Worm (Caenorhabditis elegans) whole organism, L1 larva: ENCODE measurements around the gene dpy-23.
A peak's percentile ranks its signal among the peaks of the same experiment; 100 is the strongest.

ENCODE experiments used
- C34B4.2 ChIP-seq: sonication (generic microtip); optimal IDR thresholded peaks from 2 replicates; lab custom pipeline; 2017; ENCODE audit warnings: mild to moderate bottlenecking, missing genetic modification characterization, missing compliant biosample characterization
- Y116A8C.19 ChIP-seq: sonication (generic microtip); optimal IDR thresholded peaks from 2 replicates; lab custom pipeline; 2016; ENCODE audit warnings: missing compliant biosample characterization, missing genetic modification characterization, borderline replicate concordance
- ama-1 ChIP-seq: fragments of 150-350 bp; optimal IDR thresholded peaks from 2 replicates; lab custom pipeline; 2014
- blmp-1 ChIP-seq: fragments of 150-350 bp; optimal IDR thresholded peaks from 2 replicates; lab custom pipeline; 2014; ENCODE audit warnings: missing biosample characterization, missing genetic modification characterization
- ceh-63 ChIP-seq: fragments of 200-800 bp; sonication (Bioruptor generic); optimal IDR thresholded peaks from 2 replicates; lab custom pipeline; 2018; ENCODE audit warnings: mild to moderate bottlenecking, missing genetic modification characterization, missing compliant biosample characterization
- ceh-82 ChIP-seq, 3 experiments: fragments of 150-350 bp in 1 of 3; sonication (generic microtip) in 2 of 3; optimal IDR thresholded peaks; 2 replicates each; lab custom pipeline; 2014 to 2017; ENCODE audit warnings: missing biosample characterization in 3 of 3, missing genetic modification characterization in 3 of 3
- ceh-88 ChIP-seq: fragments of 200-800 bp; sonication (Bioruptor generic); IDR thresholded peaks from 2 replicates; pipeline ENCODE4 v1.3.6; 2022; ENCODE audit warnings: missing genetic modification characterization, missing compliant biosample characterization
- dsc-1 ChIP-seq: sonication (generic microtip); optimal IDR thresholded peaks from 2 replicates; lab custom pipeline; 2016; ENCODE audit warnings: mild to moderate bottlenecking, missing genetic modification characterization, missing compliant biosample characterization
- efl-1 ChIP-seq, 4 experiments: fragments of 150-350 bp; optimal IDR thresholded peaks in 3 of 4; peaks in 1 of 4; 1 replicate in 1 of 4; 2 replicates in 3 of 4; lab custom pipeline; 2014; ENCODE audit warnings: missing biosample characterization in 2 of 4, missing genetic modification characterization in 2 of 4, missing genetic modification reagents in 2 of 4
- ets-5 ChIP-seq: fragments of 200-800 bp; sonication (Bioruptor generic); IDR thresholded peaks from 2 replicates; pipeline ENCODE4 v1.3.6; 2022; ENCODE audit warnings: missing genetic modification characterization, missing compliant biosample characterization
- fkh-10 ChIP-seq: sonication (generic microtip); optimal IDR thresholded peaks from 2 replicates; lab custom pipeline; 2017; ENCODE audit warnings: missing biosample characterization, missing genetic modification reagents, missing genetic modification characterization
- fkh-4 ChIP-seq: sonication (generic microtip); optimal IDR thresholded peaks from 2 replicates; lab custom pipeline; 2016; ENCODE audit warnings: missing compliant biosample characterization, missing genetic modification characterization, borderline replicate concordance
- hlh-17 ChIP-seq: fragments of 200-800 bp; sonication (Bioruptor generic); optimal IDR thresholded peaks from 2 replicates; lab custom pipeline; 2018; ENCODE audit warnings: missing genetic modification characterization, mild to moderate bottlenecking, missing compliant biosample characterization, moderate library complexity, borderline replicate concordance
- hlh-4 ChIP-seq: sonication (generic microtip); optimal IDR thresholded peaks from 2 replicates; lab custom pipeline; 2016; ENCODE audit warnings: mild to moderate bottlenecking, missing genetic modification characterization, missing compliant biosample characterization
- hpl-2 ChIP-seq: fragments of 150-350 bp; optimal IDR thresholded peaks from 2 replicates; lab custom pipeline; 2014; ENCODE audit warnings: missing biosample characterization, missing genetic modification reagents, missing genetic modification characterization
- jun-1 ChIP-seq: fragments of 150-350 bp; optimal IDR thresholded peaks from 2 replicates; lab custom pipeline; 2014; ENCODE audit warnings: missing biosample characterization, missing genetic modification reagents, missing genetic modification characterization
- lin-14 ChIP-seq: fragments of 200-800 bp; sonication (Bioruptor generic); optimal IDR thresholded peaks from 2 replicates; lab custom pipeline; 2018; ENCODE audit warnings: mild to moderate bottlenecking, missing genetic modification characterization, moderate library complexity, missing compliant biosample characterization
- lsy-2 ChIP-seq, 2 experiments: fragments of 150-350 bp; optimal IDR thresholded peaks; 2 replicates each; lab custom pipeline; 2014; ENCODE audit warnings: missing biosample characterization in 2 of 2, missing genetic modification characterization in 2 of 2
- mef-2 ChIP-seq: fragments of 150-350 bp; optimal IDR thresholded peaks from 2 replicates; lab custom pipeline; 2014; ENCODE audit warnings: missing biosample characterization, missing genetic modification characterization
- mep-1 ChIP-seq: fragments of 150-350 bp; optimal IDR thresholded peaks from 2 replicates; lab custom pipeline; 2014; ENCODE audit warnings: missing biosample characterization, missing genetic modification characterization
- nhr-19 ChIP-seq: fragments of 200-800 bp; sonication (Bioruptor generic); conservative IDR thresholded peaks from 2 replicates; pipeline ENCODE4 v1.3.6; 2022; ENCODE audit warnings: missing genetic modification characterization, missing compliant biosample characterization
- nhr-47 ChIP-seq: sonication (generic microtip); optimal IDR thresholded peaks from 2 replicates; lab custom pipeline; 2016; ENCODE audit warnings: mild to moderate bottlenecking, missing genetic modification characterization, moderate library complexity, missing compliant biosample characterization
- nhr-71 ChIP-seq: sonication (generic microtip); optimal IDR thresholded peaks from 2 replicates; lab custom pipeline; 2016; ENCODE audit warnings: mild to moderate bottlenecking, missing genetic modification characterization, moderate library complexity, missing compliant biosample characterization
- nhr-84 ChIP-seq: sonication (generic microtip); optimal IDR thresholded peaks from 2 replicates; lab custom pipeline; 2017; ENCODE audit warnings: missing biosample characterization, missing genetic modification characterization
- pag-3 ChIP-seq: sonication (generic microtip); optimal IDR thresholded peaks from 2 replicates; lab custom pipeline; 2017; ENCODE audit warnings: missing genetic modification characterization, mild to moderate bottlenecking, missing compliant biosample characterization, antibody characterized with exemption, borderline replicate concordance; ENCODE audit not compliant: insufficient read depth
- pax-3 ChIP-seq: fragments of 200-800 bp; sonication (Bioruptor generic); optimal IDR thresholded peaks from 2 replicates; lab custom pipeline; 2018; ENCODE audit warnings: mild to moderate bottlenecking, missing genetic modification characterization, moderate library complexity, missing compliant biosample characterization
- snpc-4 ChIP-seq: fragments of 150-350 bp; optimal IDR thresholded peaks from 2 replicates; lab custom pipeline; 2014; ENCODE audit warnings: missing biosample characterization, missing genetic modification characterization
- sup-37 ChIP-seq: fragments of 200-800 bp; sonication (Bioruptor generic); optimal IDR thresholded peaks from 2 replicates; lab custom pipeline; 2018; ENCODE audit warnings: mild to moderate bottlenecking, missing genetic modification characterization, missing compliant biosample characterization
- tlp-1 ChIP-seq: fragments of 150-350 bp; optimal IDR thresholded peaks from 2 replicates; lab custom pipeline; 2014; ENCODE audit warnings: missing biosample characterization, missing genetic modification characterization
- unc-86 ChIP-seq: sonication (generic microtip); optimal IDR thresholded peaks from 2 replicates; lab custom pipeline; 2016; ENCODE audit warnings: missing genetic modification characterization, missing compliant biosample characterization
- unc-98 ChIP-seq: fragments of 200-800 bp; sonication (Bioruptor generic); IDR thresholded peaks from 2 replicates; pipeline ENCODE4 v1.3.6; 2022; ENCODE audit warnings: missing genetic modification characterization, missing compliant biosample characterization
- vab-15 ChIP-seq: sonication (generic microtip); optimal IDR thresholded peaks from 2 replicates; lab custom pipeline; 2017; ENCODE audit warnings: missing genotype, mild to moderate bottlenecking, missing genetic modification characterization, missing compliant biosample characterization
- zag-1 ChIP-seq: fragments of 150-350 bp; optimal IDR thresholded peaks from 2 replicates; lab custom pipeline; 2014; ENCODE audit warnings: missing biosample characterization, missing genetic modification characterization
- zip-4 ChIP-seq: fragments of 200-800 bp; sonication (Bioruptor generic); optimal IDR thresholded peaks from 2 replicates; lab custom pipeline; 2018; ENCODE audit warnings: mild to moderate bottlenecking, missing genetic modification characterization, moderate library complexity, missing compliant biosample characterization

The dpy-23 gene

ce11 chrX:4410280-4410911 is 21.2 kb downstream of the dpy-23 start:
- no peak for TF ChIP-seq mep-1
- TF ChIP-seq unc-98, result no peak
- no peak for TF ChIP-seq lsy-2 (tag; optimal IDR thresholded peaks at IDR 0.05; lab: Kevin White, UChicago)
- TF ChIP-seq tlp-1, result no peak
- no peak for TF ChIP-seq Y116A8C.19 (tag; lab: Kevin White, UChicago)
- no peak for TF ChIP-seq nhr-19 (GFP tag; lab: Robert Waterston, UW)
- TF ChIP-seq fkh-4, result no peak
- no peak for TF ChIP-seq hlh-4 (tag; lab: Kevin White, UChicago)
- no peak for TF ChIP-seq nhr-47 (tag; lab: Kevin White, UChicago)
- TF ChIP-seq C34B4.2 (tag; lab: Kevin White, UChicago), result no peak
- TF ChIP-seq vab-15 (tag; lab: Kevin White, UChicago), result no peak
- TF ChIP-seq zip-4 (GFP tag; lab: Kevin White, UChicago), result no peak
- TF ChIP-seq nhr-71 (tag; lab: Kevin White, UChicago), result no peak
- TF ChIP-seq dsc-1 (tag; lab: Kevin White, UChicago), result no peak
- TF ChIP-seq nhr-84 (tag; lab: Kevin White, UChicago), result no peak
- no peak for TF ChIP-seq zag-1

ce11 chrX:4413206-4413605 is 24.0 kb downstream of the dpy-23 start:
- TF ChIP-seq sup-37, result no peak
- no peak for TF ChIP-seq blmp-1 (tag; lab: Kevin White, UChicago)
- no peak for TF ChIP-seq fkh-10 (GFP tag; lab: Kevin White, UChicago)
- no peak for TF ChIP-seq pax-3

- TF ChIP-seq nhr-47 (tag; lab: Kevin White, UChicago) (no peak), fkh-10 (GFP tag; lab: Kevin White, UChicago) (peak; percentile 28), lin-14 (GFP tag; lab: Kevin White, UChicago) (peak; percentile 17), unc-86 (tag; lab: Kevin White, UChicago) (no peak)
These were observed 26.1 kb downstream of the dpy-23 start for ce11 chrX:4415289-4415688.

ce11 chrX:4418751-4419150 is 29.6 kb downstream of the dpy-23 start, which contains the start of gene dop-1:
Gene dop-1, minus strand, starts transcription at chrX:4418851.
- TF ChIP-seq mef-2 (tag; lab: Kevin White, UChicago) (no peak), ets-5 (GFP tag; lab: Robert Waterston, UW) (no peak), ama-1 (lab: Kevin White, UChicago) (no peak), hpl-2 (GFP tag; lab: Kevin White, UChicago) (no peak), ceh-63 (no peak), jun-1 (tag; lab: Kevin White, UChicago) (no peak), C34B4.2 (tag; lab: Kevin White, UChicago) (no peak), snpc-4 (tag; lab: Kevin White, UChicago) (no peak), efl-1 (optimal IDR thresholded peaks at IDR 0.05; lab: Kevin White, UChicago) (no peak), efl-1 (GFP tag; optimal IDR thresholded peaks at IDR 0.05 in 1 of 2; lab: Kevin White, UChicago) (no peak), hlh-17 (no peak), ceh-88 (GFP tag; lab: Robert Waterston, UW) (no peak), pag-3 (tag; lab: Kevin White, UChicago) (no peak)

ce11 chrX:4424254-4424653 is 35.1 kb downstream of the dpy-23 start:
- TF ChIP-seq ceh-82 (tag; optimal IDR thresholded peaks at IDR 0.05; lab: Kevin White, UChicago) (no peak), nhr-19 (GFP tag; lab: Robert Waterston, UW) (no peak), hlh-4 (tag; lab: Kevin White, UChicago) (no peak), lin-14 (GFP tag; lab: Kevin White, UChicago) (peak; percentile 29)
